Worm (Caenorhabditis elegans) whole organism, L2 larva: ENCODE data around the gene lag-2.

Source experiments
- F13H6.1 ChIP-seq: sonication (generic microtip); optimal IDR thresholded peaks from 2 replicates; lab custom pipeline; 2016; ENCODE audit warnings: missing genetic modification characterization, missing compliant biosample characterization
- R02D3.7 ChIP-seq: fragments of 150-350 bp; optimal IDR thresholded peaks from 2 replicates; lab custom pipeline; 2014; ENCODE audit warnings: missing biosample characterization, missing genetic modification characterization
- Y55F3AM.14 ChIP-seq: fragments of 200-800 bp; sonication (Bioruptor generic); optimal IDR thresholded peaks from 2 replicates; lab custom pipeline; 2018; ENCODE audit warnings: mild to moderate bottlenecking, missing genetic modification characterization, missing compliant biosample characterization
- ZK546.5 ChIP-seq: sonication (generic microtip); optimal IDR thresholded peaks from 2 replicates; lab custom pipeline; 2017; ENCODE audit warnings: missing biosample characterization, missing genetic modification characterization
- alr-1 ChIP-seq: fragments of 150-350 bp; optimal IDR thresholded peaks from 2 replicates; lab custom pipeline; 2014; ENCODE audit warnings: missing biosample characterization, missing genetic modification characterization
- aly-2 ChIP-seq: fragments of 150-350 bp; optimal IDR thresholded peaks from 2 replicates; lab custom pipeline; 2014; ENCODE audit warnings: missing biosample characterization, missing genetic modification characterization
- ceh-16 ChIP-seq: fragments of 150-350 bp; optimal IDR thresholded peaks from 2 replicates; lab custom pipeline; 2014; ENCODE audit warnings: missing biosample characterization, missing genetic modification characterization
- ceh-82 ChIP-seq: fragments of 150-350 bp; optimal IDR thresholded peaks from 2 replicates; lab custom pipeline; 2014; ENCODE audit warnings: missing biosample characterization, missing genetic modification characterization
- crh-2 ChIP-seq: sonication (generic microtip); optimal IDR thresholded peaks from 2 replicates; lab custom pipeline; 2017; ENCODE audit warnings: missing biosample characterization, missing genetic modification characterization
- dmd-4 ChIP-seq: sonication (generic microtip); optimal IDR thresholded peaks from 2 replicates; lab custom pipeline; 2017; ENCODE audit warnings: missing biosample characterization, missing genetic modification characterization
- egl-27 ChIP-seq: sonication (generic microtip); optimal IDR thresholded peaks from 3 replicates; lab custom pipeline; 2017; ENCODE audit warnings: missing biosample characterization, missing genetic modification reagents, missing genetic modification characterization
- lin-11 ChIP-seq: fragments of 150-350 bp; sonication (generic microtip); optimal IDR thresholded peaks from 2 replicates; lab custom pipeline; 2014; ENCODE audit warnings: missing biosample characterization, missing genetic modification characterization, inconsistent platforms, mixed read lengths
- lin-39 ChIP-seq: fragments of 150-350 bp; optimal IDR thresholded peaks from 2 replicates; lab custom pipeline; 2014; ENCODE audit warnings: missing biosample characterization, missing genetic modification reagents, missing genetic modification characterization
- lsy-2 ChIP-seq, 2 experiments: fragments of 150-350 bp in 1 of 2; sonication (generic microtip) in 1 of 2; optimal IDR thresholded peaks; 2 replicates each; lab custom pipeline; 2014 to 2017; ENCODE audit warnings: missing biosample characterization in 2 of 2, missing genetic modification characterization in 2 of 2
- mab-5 ChIP-seq: fragments of 150-350 bp; optimal IDR thresholded peaks from 2 replicates; lab custom pipeline; 2014; ENCODE audit warnings: missing biosample characterization, missing genetic modification characterization
- mbf-1 ChIP-seq: sonication (generic microtip); optimal IDR thresholded peaks from 2 replicates; lab custom pipeline; 2017; ENCODE audit warnings: missing biosample characterization, missing genetic modification characterization
- mdl-1 ChIP-seq, 2 experiments: fragments of 150-350 bp in 1 of 2; sonication (generic microtip) in 1 of 2; optimal IDR thresholded peaks; 2 replicates each; lab custom pipeline; 2017; ENCODE audit warnings: missing biosample characterization in 2 of 2, missing genetic modification characterization in 2 of 2
- nhr-11 ChIP-seq: fragments of 150-350 bp; optimal IDR thresholded peaks from 2 replicates; lab custom pipeline; 2014; ENCODE audit warnings: missing biosample characterization, missing genetic modification characterization
- nhr-12 ChIP-seq: fragments of 150-350 bp; optimal IDR thresholded peaks from 2 replicates; lab custom pipeline; 2014; ENCODE audit warnings: missing biosample characterization, missing genetic modification characterization
- nhr-129 ChIP-seq: fragments of 150-350 bp; optimal IDR thresholded peaks from 2 replicates; lab custom pipeline; 2014; ENCODE audit warnings: missing biosample characterization, missing genetic modification characterization
- nhr-21 ChIP-seq: fragments of 150-350 bp; optimal IDR thresholded peaks from 2 replicates; lab custom pipeline; 2014; ENCODE audit warnings: missing biosample characterization, missing genetic modification characterization
- nhr-23 ChIP-seq: fragments of 150-350 bp; optimal IDR thresholded peaks from 2 replicates; lab custom pipeline; 2014; ENCODE audit warnings: missing biosample characterization, missing genetic modification reagents, missing genetic modification characterization
- nhr-237 ChIP-seq: fragments of 150-350 bp; optimal IDR thresholded peaks from 2 replicates; lab custom pipeline; 2014; ENCODE audit warnings: missing biosample characterization, missing genetic modification characterization
- nhr-6 ChIP-seq: fragments of 150-350 bp; optimal IDR thresholded peaks from 2 replicates; lab custom pipeline; 2014; ENCODE audit warnings: missing biosample characterization, missing genetic modification characterization
- nhr-77 ChIP-seq: fragments of 150-350 bp; optimal IDR thresholded peaks from 2 replicates; lab custom pipeline; 2014; ENCODE audit warnings: missing biosample characterization, missing genetic modification characterization
- peb-1 ChIP-seq: fragments of 150-350 bp; optimal IDR thresholded peaks from 2 replicates; lab custom pipeline; 2014; ENCODE audit warnings: missing biosample characterization, missing genetic modification characterization
- sem-4 ChIP-seq: fragments of 150-350 bp; optimal IDR thresholded peaks from 2 replicates; lab custom pipeline; 2014; ENCODE audit warnings: missing biosample characterization, missing genetic modification reagents, missing genetic modification characterization
- sma-3 ChIP-seq: sonication (generic microtip); optimal IDR thresholded peaks from 2 replicates; lab custom pipeline; 2016; ENCODE audit warnings: missing genetic modification reagents, missing genetic modification characterization, missing compliant biosample characterization
- sma-9 ChIP-seq, 2 experiments: fragments of 150-350 bp in 1 of 2; sonication (generic microtip) in 1 of 2; optimal IDR thresholded peaks; 2 replicates each; lab custom pipeline; 2014 to 2016; ENCODE audit warnings: missing genetic modification characterization in 2 of 2, mild to moderate bottlenecking in 1 of 2, missing biosample characterization in 1 of 2, missing compliant biosample characterization in 1 of 2, missing genetic modification reagents in 1 of 2, moderate library complexity in 1 of 2
- snpc-4 ChIP-seq: fragments of 150-350 bp; optimal IDR thresholded peaks from 2 replicates; lab custom pipeline; 2014; ENCODE audit warnings: missing biosample characterization, missing genetic modification characterization
- unc-39 ChIP-seq: fragments of 150-350 bp; optimal IDR thresholded peaks from 2 replicates; lab custom pipeline; 2014; ENCODE audit warnings: missing biosample characterization, missing genetic modification characterization
- unc-62 ChIP-seq: fragments of 150-350 bp; optimal IDR thresholded peaks from 2 replicates; lab custom pipeline; 2014; ENCODE audit warnings: missing biosample characterization, missing genetic modification reagents, missing genetic modification characterization
- zag-1 ChIP-seq: fragments of 150-350 bp; optimal IDR thresholded peaks from 2 replicates; lab custom pipeline; 2014; ENCODE audit warnings: missing biosample characterization, missing genetic modification characterization
- ztf-1 ChIP-seq: fragments of 200-800 bp; sonication (Bioruptor generic); conservative IDR thresholded peaks from 2 replicates; pipeline ENCODE4 v1.3.6; 2022; ENCODE audit warnings: missing genetic modification characterization, missing compliant biosample characterization
- ztf-11 ChIP-seq: sonication (generic microtip); optimal IDR thresholded peaks from 2 replicates; lab custom pipeline; 2017; ENCODE audit warnings: missing biosample characterization, missing genetic modification characterization
- ztf-4 ChIP-seq: fragments of 150-350 bp; optimal IDR thresholded peaks from 2 replicates; lab custom pipeline; 2014; ENCODE audit warnings: missing biosample characterization, missing genetic modification characterization

lag-2 gene

ce11 chrV:3230150-3230549 is 42.0 kb downstream of the lag-2 start:
- TF ChIP-seq unc-62 (GFP tag; lab: Kevin White, UChicago) (no peak), zag-1 (no peak), unc-39 (tag; lab: Kevin White, UChicago) (no peak), nhr-129 (tag; lab: Kevin White, UChicago) (no peak), nhr-21 (tag; lab: Kevin White, UChicago) (no peak), sma-3 (GFP tag; lab: Kevin White, UChicago) (no peak), mdl-1 (tag; optimal IDR thresholded peaks at IDR 0.05; lab: Kevin White, UChicago) (no peak), nhr-77 (tag; lab: Kevin White, UChicago) (no peak), ztf-11 (no peak), F13H6.1 (tag; lab: Kevin White, UChicago) (no peak), ceh-16 (tag; lab: Kevin White, UChicago) (no peak), snpc-4 (tag; lab: Kevin White, UChicago) (no peak), nhr-11 (tag; lab: Kevin White, UChicago) (no peak), ztf-1 (GFP tag; lab: Robert Waterston, UW) (no peak), mab-5 (tag; lab: Kevin White, UChicago) (no peak), crh-2 (tag; lab: Kevin White, UChicago) (no peak), ztf-4 (tag; lab: Kevin White, UChicago) (no peak), lin-39 (tag; lab: Kevin White, UChicago) (no peak), sem-4 (no peak)

DNA sequence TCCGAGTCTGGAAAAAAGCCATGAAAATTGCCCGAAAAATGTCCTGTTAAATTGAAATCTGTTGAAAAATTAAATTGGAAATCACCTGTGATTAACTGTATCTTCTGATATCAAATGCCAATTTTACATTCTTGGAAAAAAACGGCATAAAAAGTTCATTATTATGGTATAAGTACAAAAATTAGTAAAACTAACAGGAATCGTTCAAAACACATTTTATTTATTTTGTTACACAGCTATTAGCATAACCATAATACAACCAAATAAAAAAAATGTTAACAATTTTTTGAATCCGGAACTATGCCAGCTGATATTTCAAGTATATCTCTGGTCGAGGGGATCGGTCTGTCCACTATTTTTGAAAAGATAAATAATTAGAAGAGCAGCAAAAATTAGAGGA is 42.5 kb downstream of the lag-2 start, which contains the start of gene K08D9.10:
TSS of gene K08D9.10 (plus strand) at position 301 of the 400 bp plus-strand sequence.
- TF ChIP-seq nhr-6 (tag; lab: Kevin White, UChicago) = no peak
- TF ChIP-seq peb-1 (tag; lab: Kevin White, UChicago) = no peak
- no peak for TF ChIP-seq alr-1 (tag; lab: Kevin White, UChicago)
- TF ChIP-seq nhr-11 (tag; lab: Kevin White, UChicago) = no peak
- no peak for TF ChIP-seq lsy-2 (tag; optimal IDR thresholded peaks at IDR 0.05; lab: Kevin White, UChicago)
- no peak for TF ChIP-seq egl-27 (tag; lab: Kevin White, UChicago)
- TF ChIP-seq sma-9 (GFP tag; optimal IDR thresholded peaks at IDR 0.05; lab: Kevin White, UChicago) = no peak
- TF ChIP-seq sma-9 (tag; optimal IDR thresholded peaks at IDR 0.05; lab: Kevin White, UChicago) = no peak
- no peak for TF ChIP-seq R02D3.7
- no peak for TF ChIP-seq zag-1
- no peak for TF ChIP-seq ztf-4 (tag; lab: Kevin White, UChicago)
- no peak for TF ChIP-seq aly-2
- TF ChIP-seq dmd-4 (tag; lab: Kevin White, UChicago) = no peak
- TF ChIP-seq nhr-237 (tag; lab: Kevin White, UChicago) = no peak
- TF ChIP-seq nhr-129 (tag; lab: Kevin White, UChicago) = no peak
- TF ChIP-seq sma-3 (GFP tag; lab: Kevin White, UChicago) = no peak
- no peak for TF ChIP-seq Y55F3AM.14 (GFP tag; lab: Kevin White, UChicago)

DNA sequence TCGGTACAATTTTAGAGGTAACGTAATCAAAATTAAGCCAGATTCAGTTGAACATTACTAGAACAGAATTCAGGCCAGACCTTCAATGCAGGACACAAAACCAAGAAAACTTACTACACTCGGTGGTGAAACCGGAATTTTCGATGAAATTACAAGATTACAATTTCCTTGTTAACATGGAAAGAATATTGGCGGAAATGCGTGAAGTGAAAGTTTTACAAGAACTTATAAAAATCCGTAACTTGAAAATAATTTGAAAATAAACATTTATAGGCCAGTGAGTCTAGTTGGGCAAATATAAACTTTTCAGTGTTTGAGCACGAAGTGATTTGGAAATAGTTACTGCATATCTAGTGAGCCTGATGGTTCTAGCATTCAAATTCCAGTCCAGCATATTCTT is 46.7 kb downstream of the lag-2 start, which contains the start of gene K08D9.6:
TSS of gene K08D9.6 (minus strand) at position 101 of the 400 bp plus-strand sequence.
- TF ChIP-seq mdl-1 (tag; optimal IDR thresholded peaks at IDR 0.05; lab: Kevin White, UChicago) = no peak
- no peak for TF ChIP-seq ZK546.5 (tag; lab: Kevin White, UChicago)
- no peak for TF ChIP-seq nhr-12 (tag; lab: Kevin White, UChicago)
- no peak for TF ChIP-seq aly-2
- no peak for TF ChIP-seq ceh-82 (tag; lab: Kevin White, UChicago)
- no peak for TF ChIP-seq nhr-237 (tag; lab: Kevin White, UChicago)

DNA sequence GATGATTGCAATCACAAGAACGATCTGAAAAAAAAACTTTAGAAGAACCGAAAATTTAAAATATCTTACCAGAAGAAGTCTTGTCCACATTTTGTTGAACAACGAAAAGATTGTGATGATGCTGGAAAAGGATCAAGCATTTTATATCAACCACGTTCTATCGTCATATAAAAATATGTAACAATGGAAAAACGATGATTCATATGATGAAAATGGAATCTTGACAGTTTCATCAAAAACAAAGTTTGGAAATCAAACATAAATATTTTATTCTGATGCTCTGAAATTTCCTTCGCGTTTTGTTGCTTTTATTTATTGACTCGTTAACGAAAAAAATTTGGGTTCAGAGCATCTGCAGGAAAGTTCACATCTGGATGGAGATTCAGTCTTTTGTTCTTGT is 48.5 kb downstream of the lag-2 start, which contains the start of the genes K08D9.9 and str-16:
TSS of gene K08D9.9 (minus strand) at position 101 of the 400 bp plus-strand sequence.
TSS of gene str-16 (plus strand) at position 266 of the 400 bp plus-strand sequence.
- TF ChIP-seq nhr-23 (tag; lab: Kevin White, UChicago) (no peak), mbf-1 (tag; lab: Kevin White, UChicago) (no peak), peb-1 (tag; lab: Kevin White, UChicago) (no peak), alr-1 (tag; lab: Kevin White, UChicago) (no peak), ZK546.5 (tag; lab: Kevin White, UChicago) (no peak), lin-11 (tag; lab: Kevin White, UChicago) (no peak), sma-3 (GFP tag; lab: Kevin White, UChicago) (no peak)
- TF ChIP-seq, all 48 proteins: peak for 0
